Worm (Caenorhabditis elegans) whole organism, L4/young adult: ENCODE results near the gene cbp-3.

Experiments used
- W03F9.2 ChIP-seq: fragments of 150-350 bp; optimal IDR thresholded peaks from 2 replicates; lab custom pipeline; 2014; ENCODE audit warnings: missing biosample characterization, missing genetic modification characterization
- dao-5 ChIP-seq: sonication (generic microtip); optimal IDR thresholded peaks from 2 replicates; lab custom pipeline; 2016; ENCODE audit warnings: missing genotype, missing genetic modification characterization, moderate library complexity, missing compliant biosample characterization
- him-1 ChIP-seq: sonication (generic microtip); optimal IDR thresholded peaks from 2 replicates; lab custom pipeline; 2016; ENCODE audit warnings: missing genotype, missing genetic modification reagents, missing genetic modification characterization, missing compliant biosample characterization

cbp-3 gene

ce11 chrIII:9907574-9907973 lies 6.2 kb upstream of the cbp-3 start:
- TF ChIP-seq him-1, result no peak
- no peak for TF ChIP-seq dao-5 (tag; lab: Kevin White, UChicago)

- no peak for TF ChIP-seq dao-5 (tag; lab: Kevin White, UChicago)
- TF ChIP-seq him-1, result no peak
These were observed 5.0 kb upstream of the cbp-3 start for ce11 chrIII:9908769-9909168.

ce11 chrIII:9910608-9911479 lies 2.9 kb upstream of the cbp-3 start, which contains the start of the genes cyld-1 and F40F12.9:
TSS of gene cyld-1 (minus strand) at chrIII:9910658.
TSS of gene F40F12.9 (plus strand) at chrIII:9911328.
- TF ChIP-seq him-1 (no peak), dao-5 (tag; lab: Kevin White, UChicago) (no peak), W03F9.2 (tag; lab: Kevin White, UChicago) (peak; percentile 17)

- TF ChIP-seq W03F9.2 (tag; lab: Kevin White, UChicago), result no peak
- TF ChIP-seq him-1, result no peak
- no peak for TF ChIP-seq dao-5 (tag; lab: Kevin White, UChicago)
These were observed 1.3 kb upstream of the cbp-3 start for ce11 chrIII:9912501-9912900.

- TF ChIP-seq dao-5 (tag; lab: Kevin White, UChicago), result no peak
- no peak for TF ChIP-seq W03F9.2 (tag; lab: Kevin White, UChicago)
- TF ChIP-seq him-1, result no peak
These were observed 795 bp upstream of the cbp-3 start for ce11 chrIII:9912998-9913397.

ce11 chrIII:9920764-9921163 lies 7.0 kb downstream of the cbp-3 start, which contains the start of gene F40F12.3:
TSS of gene F40F12.3 (minus strand) at chrIII:9920864.
- no peak for TF ChIP-seq W03F9.2 (tag; lab: Kevin White, UChicago)
- no peak for TF ChIP-seq him-1
- TF ChIP-seq dao-5 (tag; lab: Kevin White, UChicago), result no peak

- TF ChIP-seq W03F9.2 (tag; lab: Kevin White, UChicago) (no peak), him-1 (no peak), dao-5 (tag; lab: Kevin White, UChicago) (no peak)
These were observed 8.5 kb downstream of the cbp-3 start for ce11 chrIII:9922310-9922709.

- no peak for TF ChIP-seq dao-5 (tag; lab: Kevin White, UChicago)
- no peak for TF ChIP-seq W03F9.2 (tag; lab: Kevin White, UChicago)
- no peak for TF ChIP-seq him-1
These were observed 9.1 kb downstream of the cbp-3 start, which contains the start of gene cbp-2 for ce11 chrIII:9922874-9923273. TSS of gene cbp-2 (plus strand) at chrIII:9923174.

- TF ChIP-seq dao-5 (tag; lab: Kevin White, UChicago) (no peak), W03F9.2 (tag; lab: Kevin White, UChicago) (no peak), him-1 (no peak)
These were observed 12.9 kb downstream of the cbp-3 start, which contains the start of gene ttr-3 for ce11 chrIII:9926650-9927049. TSS of gene ttr-3 (minus strand) at chrIII:9926750.

ce11 chrIII:9927378-9927777 lies 13.6 kb downstream of the cbp-3 start, which contains the start of gene ttr-2:
TSS of gene ttr-2 (plus strand) at chrIII:9927769.
- TF ChIP-seq him-1 (no peak), dao-5 (tag; lab: Kevin White, UChicago) (no peak), W03F9.2 (tag; lab: Kevin White, UChicago) (no peak)

ce11 chrIII:9928777-9929176 lies 15.0 kb downstream of the cbp-3 start, which contains the start of gene ttr-1:
TSS of gene ttr-1 (plus strand) at chrIII:9929077.
- no peak for TF ChIP-seq him-1

- TF ChIP-seq dao-5 (tag; lab: Kevin White, UChicago) (no peak), him-1 (no peak), W03F9.2 (tag; lab: Kevin White, UChicago) (no peak)
These were observed 15.7 kb downstream of the cbp-3 start for ce11 chrIII:9929525-9929924.

- TF ChIP-seq dao-5 (tag; lab: Kevin White, UChicago) (no peak), him-1 (no peak), W03F9.2 (tag; lab: Kevin White, UChicago) (no peak)
These were observed 16.6 kb downstream of the cbp-3 start for ce11 chrIII:9930406-9930805.

ce11 chrIII:9932091-9932490 lies 18.3 kb downstream of the cbp-3 start, which contains the start of gene dec-7:
TSS of gene dec-7 (plus strand) at chrIII:9932398.
- no peak for TF ChIP-seq him-1
